Fruit fly (Drosophila melanogaster) whole organism, embryonic: ENCODE data around the gene CG1774.

Experiments
- Abd-B ChIP-seq: fragments of 200-800 bp; sonication (Bioruptor generic); optimal IDR thresholded peaks from 2 replicates; lab custom pipeline; 2018; ENCODE audit warnings: missing biosample characterization, mild to moderate bottlenecking, missing genetic modification characterization, moderate library complexity
- Bdp1 ChIP-seq: fragments of 200-800 bp; sonication (Bioruptor generic); optimal IDR thresholded peaks from 3 replicates; lab custom pipeline; 2016; ENCODE audit warnings: missing biosample characterization, missing genetic modification characterization
- CG10462 ChIP-seq: fragments of 200-800 bp; sonication (Bioruptor generic); optimal IDR thresholded peaks from 2 replicates; lab custom pipeline; 2016; ENCODE audit warnings: missing biosample characterization, missing genetic modification characterization
- CG11695 ChIP-seq: fragments of 200-800 bp; sonication (Bioruptor generic); IDR thresholded peaks from 3 replicates; pipeline ENCODE4 v1.3.6; 2022; ENCODE audit warnings: missing biosample characterization, missing genetic modification characterization
- CG12942 ChIP-seq: fragments of 200-800 bp; sonication (Bioruptor generic); optimal IDR thresholded peaks from 3 replicates; lab custom pipeline; 2016; ENCODE audit warnings: missing biosample characterization, missing genetic modification characterization
- CG13775 ChIP-seq: fragments of 200-800 bp; sonication (Bioruptor generic); optimal IDR thresholded peaks from 3 replicates; lab custom pipeline; 2017; ENCODE audit warnings: missing biosample characterization, mild to moderate bottlenecking, missing genetic modification characterization
- CG14860 ChIP-seq: fragments of 200-800 bp; sonication (Bioruptor generic); IDR thresholded peaks from 3 replicates; pipeline ENCODE4 v1.3.6; 2022; ENCODE audit warnings: missing biosample characterization, missing genetic modification characterization; ENCODE audit not compliant: partially characterized antibody
- CG14965 ChIP-seq: fragments of 200-800 bp; sonication (Bioruptor generic); optimal IDR thresholded peaks from 2 replicates; lab custom pipeline; 2016; ENCODE audit warnings: missing biosample characterization, missing genetic modification characterization, borderline replicate concordance
- CG17361 ChIP-seq: fragments of 200-800 bp; sonication (Bioruptor generic); IDR thresholded peaks from 3 replicates; pipeline ENCODE4 v1.3.6; 2022; ENCODE audit warnings: missing biosample characterization, missing genetic modification characterization
- CG17385 ChIP-seq: fragments of 200-800 bp; sonication (Bioruptor generic); optimal IDR thresholded peaks from 3 replicates; lab custom pipeline; 2018; ENCODE audit warnings: missing biosample characterization, mild to moderate bottlenecking, missing genetic modification characterization
- CG2202 ChIP-seq: fragments of 200-800 bp; sonication (Bioruptor generic); optimal IDR thresholded peaks from 2 replicates; lab custom pipeline; 2018; ENCODE audit warnings: missing biosample characterization, mild to moderate bottlenecking, missing genetic modification characterization
- CG2889 ChIP-seq: fragments of 200-800 bp; sonication (Bioruptor generic); IDR thresholded peaks from 3 replicates; pipeline ENCODE4 v1.3.6; 2022; ENCODE audit warnings: missing biosample characterization, missing genetic modification characterization
- CG3281 ChIP-seq: fragments of 200-800 bp; sonication (Bioruptor generic); optimal IDR thresholded peaks from 3 replicates; lab custom pipeline; 2017; ENCODE audit warnings: missing biosample characterization, mild to moderate bottlenecking, missing genetic modification characterization
- CG3995 ChIP-seq: fragments of 200-800 bp; sonication (Bioruptor generic); optimal IDR thresholded peaks from 3 replicates; lab custom pipeline; 2016; ENCODE audit warnings: missing biosample characterization, missing genetic modification characterization
- CG4404 ChIP-seq: fragments of 200-800 bp; sonication (Bioruptor generic); IDR thresholded peaks from 2 replicates; pipeline ENCODE4 v1.3.6; 2022; ENCODE audit warnings: missing biosample characterization, missing genetic modification characterization
- CG6254 ChIP-seq: fragments of 200-800 bp; sonication (Bioruptor generic); optimal IDR thresholded peaks from 3 replicates; lab custom pipeline; 2017; ENCODE audit warnings: mild to moderate bottlenecking, missing biosample characterization, missing genetic modification reagents, missing genetic modification characterization
- CG7357 ChIP-seq: fragments of 200-800 bp; sonication (Bioruptor generic); IDR thresholded peaks from 3 replicates; pipeline ENCODE4 v1.3.6; 2022; ENCODE audit warnings: missing biosample characterization, missing genetic modification characterization
- CG9609 ChIP-seq: fragments of 200-800 bp; sonication (Bioruptor generic); optimal IDR thresholded peaks from 3 replicates; lab custom pipeline; 2016; ENCODE audit warnings: missing biosample characterization, missing genetic modification characterization
- CG9876 ChIP-seq: fragments of 200-800 bp; sonication (Bioruptor generic); optimal IDR thresholded peaks from 2 replicates; lab custom pipeline; 2016; ENCODE audit warnings: missing biosample characterization, missing genetic modification characterization
- CTCF ChIP-seq: fragments of 200-800 bp; sonication (Bioruptor generic); optimal IDR thresholded peaks from 2 replicates; lab custom pipeline; 2017; ENCODE audit warnings: missing biosample characterization, mild to moderate bottlenecking, missing genetic modification characterization, moderate library complexity
- HmgZ ChIP-seq: fragments of 200-800 bp; sonication (Bioruptor generic); optimal IDR thresholded peaks from 2 replicates; lab custom pipeline; 2018; ENCODE audit warnings: missing biosample characterization, mild to moderate bottlenecking, missing genetic modification characterization
- Nf-YC ChIP-seq: fragments of 200-800 bp; optimal IDR thresholded peaks from 3 replicates; lab custom pipeline; 2019; ENCODE audit warnings: missing biosample characterization, mild to moderate bottlenecking, missing genetic modification characterization, moderate library complexity
- Oli ChIP-seq: fragments of 200-800 bp; sonication (Bioruptor generic); optimal IDR thresholded peaks from 2 replicates; lab custom pipeline; 2018; ENCODE audit warnings: missing biosample characterization, mild to moderate bottlenecking, missing genetic modification characterization, moderate library complexity
- Ravus ChIP-seq: fragments of 200-800 bp; sonication (Bioruptor generic); IDR thresholded peaks from 2 replicates; pipeline ENCODE4 v1.3.6; 2022; ENCODE audit warnings: missing biosample characterization, missing genetic modification characterization
- Rx ChIP-seq: fragments of 200-800 bp; sonication (Bioruptor generic); IDR thresholded peaks from 2 replicates; pipeline ENCODE4 v1.3.6; 2022; ENCODE audit warnings: missing biosample characterization, missing genetic modification characterization
- Spps ChIP-seq: fragments of 200-800 bp; sonication (Bioruptor generic); optimal IDR thresholded peaks from 2 replicates; lab custom pipeline; 2018; ENCODE audit warnings: missing biosample characterization, mild to moderate bottlenecking, missing genetic modification characterization
- Tbp ChIP-seq: fragments of >200 bp; optimal IDR thresholded peaks from 2 replicates; lab custom pipeline; 2018; ENCODE audit warnings: missing biosample characterization, missing genetic modification characterization
- ab ChIP-seq: fragments of 200-800 bp; sonication (Bioruptor generic); optimal IDR thresholded peaks from 2 replicates; lab custom pipeline; 2016; ENCODE audit warnings: missing biosample characterization, missing genetic modification characterization
- aop ChIP-seq: fragments of 200-800 bp; sonication (Bioruptor generic); IDR thresholded peaks from 2 replicates; pipeline ENCODE4 v1.3.6; 2022; ENCODE audit warnings: missing biosample characterization, missing genetic modification characterization
- bbx ChIP-seq: fragments of 200-800 bp; sonication (Bioruptor generic); IDR thresholded peaks from 2 replicates; pipeline ENCODE4 v1.3.6; 2022; ENCODE audit warnings: missing biosample characterization, missing genetic modification characterization; ENCODE audit not compliant: partially characterized antibody
- cad ChIP-seq: fragments of >200 bp; optimal IDR thresholded peaks from 2 replicates; lab custom pipeline; 2017; ENCODE audit warnings: missing biosample characterization, missing genetic modification characterization
- crc ChIP-seq: fragments of 200-800 bp; sonication (Bioruptor generic); optimal IDR thresholded peaks from 2 replicates; lab custom pipeline; 2016; ENCODE audit warnings: missing biosample characterization, missing genetic modification characterization
- croc ChIP-seq: fragments of 200-800 bp; sonication (Bioruptor generic); conservative IDR thresholded peaks from 3 replicates; pipeline ENCODE4 v1.3.6; 2022; ENCODE audit warnings: missing biosample characterization, missing genetic modification characterization
- crol ChIP-seq: fragments of 200-800 bp; sonication (Bioruptor generic); IDR thresholded peaks from 2 replicates; pipeline ENCODE4 v1.3.6; 2022; ENCODE audit warnings: missing biosample characterization, missing genetic modification characterization
- dm ChIP-seq: fragments of 200-800 bp; sonication (Bioruptor generic); optimal IDR thresholded peaks from 3 replicates; lab custom pipeline; 2016; ENCODE audit warnings: missing biosample characterization, missing genetic modification characterization
- gfzf ChIP-seq: fragments of 200-800 bp; sonication (Bioruptor generic); optimal IDR thresholded peaks from 2 replicates; lab custom pipeline; 2016; ENCODE audit warnings: missing biosample characterization, mild to moderate bottlenecking, missing genetic modification characterization, moderate library complexity
- gsb-n ChIP-seq: fragments of 200-800 bp; sonication (Bioruptor generic); optimal IDR thresholded peaks from 3 replicates; lab custom pipeline; 2018; ENCODE audit warnings: missing biosample characterization, mild to moderate bottlenecking, missing genetic modification characterization
- her ChIP-seq: fragments of 200-800 bp; sonication (Bioruptor generic); optimal IDR thresholded peaks from 2 replicates; lab custom pipeline; 2016; ENCODE audit warnings: missing biosample characterization, missing genetic modification characterization
- hkb ChIP-seq, 2 experiments: fragments of 200-800 bp in 1 of 2; fragments of >200 bp in 1 of 2; sonication (Bioruptor generic) in 1 of 2; IDR thresholded peaks in 1 of 2; optimal IDR thresholded peaks in 1 of 2; 2 replicates each; pipeline versions ENCODE4 v1.3.6 to Lab custom; 2017 to 2022; ENCODE audit warnings: missing biosample characterization in 1 of 2, missing genetic modification characterization in 1 of 2
- lola ChIP-seq, 3 experiments: fragments of >200 bp in 2 of 3; fragments of 200-800 bp in 1 of 3; sonication (Bioruptor generic) in 1 of 3; optimal IDR thresholded peaks; 2 replicates each; lab custom pipeline; 2017 to 2019; ENCODE audit warnings: missing biosample characterization in 3 of 3, missing genetic modification characterization in 3 of 3, mild to moderate bottlenecking in 1 of 3, moderate library complexity in 1 of 3
- lov ChIP-seq, 2 experiments: fragments of 200-800 bp in 1 of 2; fragments of >200 bp in 1 of 2; sonication (Bioruptor generic) in 1 of 2; IDR thresholded peaks in 1 of 2; optimal IDR thresholded peaks in 1 of 2; 2 replicates in 1 of 2; 3 replicates in 1 of 2; pipeline versions ENCODE4 v1.3.6 to Lab custom; 2017 to 2022; ENCODE audit warnings: missing biosample characterization in 1 of 2, missing genetic modification characterization in 1 of 2
- luna ChIP-seq: fragments of 200-800 bp; sonication (Bioruptor generic); optimal IDR thresholded peaks from 2 replicates; lab custom pipeline; 2016; ENCODE audit warnings: missing biosample characterization, missing genetic modification characterization
- prd ChIP-seq, 3 experiments: fragments of >200 bp in 2 of 3; fragments of 200-800 bp in 1 of 3; sonication (Bioruptor generic) in 1 of 3; optimal IDR thresholded peaks in 2 of 3; IDR thresholded peaks in 1 of 3; 2 replicates in 2 of 3; 3 replicates in 1 of 3; pipeline versions ENCODE4 v1.3.6 to Lab custom; 2017 to 2022; ENCODE audit warnings: missing biosample characterization in 1 of 3, missing genetic modification characterization in 1 of 3
- sna ChIP-seq: fragments of 200-800 bp; sonication (Bioruptor generic); IDR thresholded peaks from 2 replicates; pipeline ENCODE4 v1.3.6; 2022; ENCODE audit warnings: missing biosample characterization, missing genetic modification characterization; ENCODE audit not compliant: partially characterized antibody
- tin ChIP-seq: fragments of 200-800 bp; sonication (Bioruptor generic); optimal IDR thresholded peaks from 3 replicates; lab custom pipeline; 2016; ENCODE audit warnings: missing biosample characterization, missing genetic modification characterization
- tio ChIP-seq: fragments of 200-800 bp; sonication (Bioruptor generic); optimal IDR thresholded peaks from 2 replicates; lab custom pipeline; 2017; ENCODE audit warnings: missing biosample characterization, missing genetic modification characterization, inconsistent platforms
- tup ChIP-seq: fragments of 200-800 bp; sonication (Bioruptor generic); optimal IDR thresholded peaks from 2 replicates; lab custom pipeline; 2016; ENCODE audit warnings: missing biosample characterization, mild to moderate bottlenecking, missing genetic modification characterization, moderate library complexity
- tx ChIP-seq: fragments of 200-800 bp; sonication (Bioruptor generic); optimal IDR thresholded peaks from 2 replicates; lab custom pipeline; 2016; ENCODE audit warnings: missing biosample characterization, missing genetic modification characterization
- yki ChIP-seq: fragments of >200 bp; optimal IDR thresholded peaks from 3 replicates; lab custom pipeline; 2018

CG1774 gene

DNA sequence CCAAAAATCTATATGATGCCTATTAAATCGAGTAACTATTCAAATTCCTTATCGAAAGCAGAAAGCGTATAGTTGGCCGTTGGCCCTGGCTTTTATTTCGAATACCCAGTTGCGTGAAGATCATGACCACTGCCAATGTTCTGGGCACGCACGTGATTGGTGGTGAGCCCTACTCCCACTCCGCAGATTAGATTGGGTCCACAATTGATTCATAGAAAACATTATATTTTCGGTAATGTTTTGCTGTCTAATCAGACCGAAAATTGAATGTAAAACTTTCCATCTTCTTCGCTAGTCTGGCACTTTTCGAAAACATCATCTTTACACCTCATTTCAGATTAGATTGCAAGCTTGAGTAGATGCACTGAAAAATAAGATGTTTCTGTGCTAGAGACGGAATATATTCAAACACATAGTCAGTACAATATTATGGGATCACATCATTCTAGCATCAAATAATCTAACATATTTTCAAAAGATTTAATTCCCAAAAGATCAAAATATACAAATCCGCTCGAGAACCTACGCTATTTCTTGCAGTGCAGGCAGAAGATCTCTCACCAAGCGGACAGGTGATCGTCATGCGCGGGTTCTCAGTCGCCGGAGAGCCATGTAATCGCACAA lies at the start of gene CG1774 (continued):
- TF ChIP-seq Nf-YC (tag; lab: Kevin White, UChicago) (peak; percentile 37), CG9876 (GFP tag; lab: Kevin White, UChicago) (peak; percentile 71), lov (optimal IDR thresholded peaks at IDR 0.05; lab: Kevin White, UChicago) (no peak), lov (GFP tag; IDR thresholded peaks at IDR 0.05; lab: Robert Waterston, UW) (no peak), Ravus (peak; percentile 22), CG11695 (GFP tag; lab: Robert Waterston, UW) (peak; percentile 79), bbx (GFP tag; lab: Robert Waterston, UW) (no peak), CG6254 (GFP tag; lab: Kevin White, UChicago) (peak; percentile 44), CG7357 (GFP tag; lab: Robert Waterston, UW) (no peak), tio (GFP tag; lab: Kevin White, UChicago) (no peak), crc (GFP tag; lab: Kevin White, UChicago) (peak; percentile 88), CG3995 (GFP tag; lab: Kevin White, UChicago) (peak; percentile 52), Bdp1 (GFP tag; lab: Kevin White, UChicago) (peak; percentile 49), CG3281 (GFP tag; lab: Kevin White, UChicago) (peak; percentile 90), CG13775 (GFP tag; lab: Kevin White, UChicago) (peak; percentile 75), cad (GFP tag; lab: Kevin White, UChicago) (no peak), Spps (tag; lab: Kevin White, UChicago) (peak; percentile 20), Tbp (no peak), Rx (GFP tag; lab: Robert Waterston, UW) (no peak; the same call in 1 of the 2 replicates), gfzf (GFP tag; lab: Kevin White, UChicago) (no peak), CG4404 (GFP tag; lab: Robert Waterston, UW) (peak; percentile 54), CTCF (GFP tag; lab: Kevin White, UChicago) (no peak), hkb (optimal IDR thresholded peaks at IDR 0.05; lab: Kevin White, UChicago) (no peak), hkb (GFP tag; IDR thresholded peaks at IDR 0.05; lab: Robert Waterston, UW) (peak; percentile 82), yki (lab: Kevin White, UChicago) (no peak), CG9609 (peak; percentile 80), ab (GFP tag; lab: Kevin White, UChicago) (peak; percentile 21), luna (GFP tag; lab: Kevin White, UChicago) (peak; percentile 77), Oli (peak; percentile 68), Abd-B (GFP tag; lab: Kevin White, UChicago) (no peak), her (peak; percentile 83), tx (peak; percentile 70), lola (GFP tag; optimal IDR thresholded peaks at IDR 0.05; lab: Kevin White, UChicago) (peak in 1 of 3 experiments; percentile 26), crol (GFP tag; lab: Robert Waterston, UW) (no peak), CG17361 (peak; percentile 78), tup (GFP tag; lab: Kevin White, UChicago) (peak; percentile 24), croc (GFP tag; lab: Robert Waterston, UW) (no peak; the same call in 2 of the 3 replicates), CG2889 (GFP tag; lab: Robert Waterston, UW) (peak; percentile 56; the same call in 1 of the 3 replicates), aop (GFP tag; lab: Robert Waterston, UW) (no peak), CG14965 (GFP tag; lab: Kevin White, UChicago) (peak; percentile 10), CG2202 (no peak), prd (optimal IDR thresholded peaks at IDR 0.05; lab: Kevin White, UChicago) (no peak), prd (GFP tag; IDR thresholded peaks at IDR 0.05; lab: Robert Waterston, UW) (peak; percentile 78), gsb-n (tag; lab: Kevin White, UChicago) (no peak), dm (GFP tag; lab: Kevin White, UChicago) (peak; percentile 67), CG10462 (peak; percentile 25), CG14860 (no peak), CG12942 (GFP tag; lab: Kevin White, UChicago) (peak; percentile 54), HmgZ (tag; lab: Kevin White, UChicago) (peak; percentile 83), tin (GFP tag; lab: Kevin White, UChicago) (peak; percentile 65), sna (GFP tag; lab: Robert Waterston, UW) (no peak), CG17385 (peak; percentile 74)
